Worm (Caenorhabditis elegans) whole organism, young adult: ENCODE data around the gene Y22D7AL.11.

Experiments used
- B0035.1 ChIP-seq: sonication (generic microtip); optimal IDR thresholded peaks from 2 replicates; lab custom pipeline; 2016; ENCODE audit warnings: missing genetic modification characterization, mild to moderate bottlenecking, missing compliant biosample characterization, missing genotype, missing genetic modification reagents
- B0336.3 ChIP-seq: fragments of 200-800 bp; sonication (Bioruptor generic); IDR thresholded peaks from 2 replicates; pipeline ENCODE4 v1.3.6; 2022; ENCODE audit warnings: missing genetic modification characterization, missing compliant biosample characterization
- C17E4.6 ChIP-seq: fragments of 200-800 bp; sonication (Bioruptor generic); IDR thresholded peaks from 2 replicates; pipeline ENCODE4 v1.3.6; 2022; ENCODE audit warnings: missing genetic modification reagents, missing genetic modification characterization, missing compliant biosample characterization
- D2030.7 ChIP-seq: fragments of 200-800 bp; sonication (Bioruptor generic); IDR thresholded peaks from 2 replicates; pipeline ENCODE4 v1.3.6; 2022; ENCODE audit warnings: missing genetic modification reagents, missing genetic modification characterization, missing compliant biosample characterization
- F10E7.11 ChIP-seq: sonication (generic microtip); optimal IDR thresholded peaks from 2 replicates; lab custom pipeline; 2017; ENCODE audit warnings: mild to moderate bottlenecking, missing genetic modification characterization, moderate library complexity, missing compliant biosample characterization
- F33H1.4 ChIP-seq: fragments of 200-800 bp; sonication (Bioruptor generic); IDR thresholded peaks from 2 replicates; pipeline ENCODE4 v1.3.6; 2022; ENCODE audit warnings: missing genetic modification reagents, missing genetic modification characterization, missing compliant biosample characterization
- F37B4.10 ChIP-seq: fragments of 200-800 bp; sonication (Bioruptor generic); IDR thresholded peaks from 2 replicates; pipeline ENCODE4 v1.3.6; 2022; ENCODE audit warnings: missing genetic modification characterization, missing compliant biosample characterization
- F39B2.1 ChIP-seq: fragments of 200-800 bp; sonication (Bioruptor generic); IDR thresholded peaks from 2 replicates; pipeline ENCODE4 v1.3.6; 2022; ENCODE audit warnings: missing genetic modification reagents, missing genetic modification characterization, missing compliant biosample characterization
- F55B11.4 ChIP-seq: sonication (generic microtip); optimal IDR thresholded peaks from 2 replicates; lab custom pipeline; 2016; ENCODE audit warnings: missing compliant biosample characterization, missing genetic modification characterization, borderline replicate concordance; ENCODE audit not compliant: insufficient read depth
- F57C9.4 ChIP-seq: sonication (generic microtip); optimal IDR thresholded peaks from 2 replicates; lab custom pipeline; 2017; ENCODE audit warnings: mild to moderate bottlenecking, missing genetic modification characterization, missing compliant biosample characterization
- Y53F4B.3 ChIP-seq: fragments of 200-800 bp; sonication (Bioruptor generic); IDR thresholded peaks from 2 replicates; pipeline ENCODE4 v1.3.6; 2022; ENCODE audit warnings: missing genetic modification reagents, missing genetic modification characterization, missing compliant biosample characterization
- Y56A3A.18 ChIP-seq: fragments of 200-800 bp; sonication (Bioruptor generic); IDR thresholded peaks from 2 replicates; pipeline ENCODE4 v1.3.6; 2022; ENCODE audit warnings: missing genetic modification reagents, missing genetic modification characterization, missing compliant biosample characterization
- Y95B8A.8 ChIP-seq: fragments of 200-800 bp; sonication (Bioruptor generic); IDR thresholded peaks from 2 replicates; pipeline ENCODE4 v1.3.6; 2022; ENCODE audit warnings: missing genetic modification reagents, missing genetic modification characterization, missing compliant biosample characterization
- ZK185.1 ChIP-seq: sonication (generic microtip); optimal IDR thresholded peaks from 2 replicates; lab custom pipeline; 2016; ENCODE audit warnings: mild to moderate bottlenecking, missing genetic modification characterization, missing compliant biosample characterization; ENCODE audit not compliant: poor library complexity, severe bottlenecking
- akir-1 ChIP-seq: fragments of 200-800 bp; sonication (Bioruptor generic); optimal IDR thresholded peaks from 2 replicates; lab custom pipeline; 2018; ENCODE audit warnings: mild to moderate bottlenecking, missing genetic modification characterization, moderate library complexity, missing compliant biosample characterization
- ama-1 ChIP-seq, 3 experiments: fragments of 150-350 bp in 1 of 3; sonication (generic microtip) in 2 of 3; optimal IDR thresholded peaks; 2 replicates each; lab custom pipeline; 2014 to 2018; ENCODE audit warnings: missing biosample characterization in 2 of 3, missing genetic modification characterization in 2 of 3, missing genetic modification reagents in 2 of 3
- attf-3 ChIP-seq: fragments of 200-800 bp; sonication (Bioruptor generic); conservative IDR thresholded peaks from 2 replicates; pipeline ENCODE4 v1.3.6; 2022; ENCODE audit warnings: missing genetic modification reagents, missing genetic modification characterization, missing compliant biosample characterization
- ceh-100 ChIP-seq: fragments of 200-800 bp; sonication (Bioruptor generic); IDR thresholded peaks from 2 replicates; pipeline ENCODE4 v1.3.6; 2022; ENCODE audit warnings: missing genetic modification reagents, missing genetic modification characterization, missing compliant biosample characterization
- ceh-79 ChIP-seq: sonication (generic microtip); optimal IDR thresholded peaks from 2 replicates; lab custom pipeline; 2017; ENCODE audit warnings: mild to moderate bottlenecking, missing genetic modification characterization, missing compliant biosample characterization
- ceh-91 ChIP-seq: fragments of 200-800 bp; sonication (Bioruptor generic); IDR thresholded peaks from 2 replicates; pipeline ENCODE4 v1.3.6; 2022; ENCODE audit warnings: missing genetic modification reagents, missing genetic modification characterization, missing compliant biosample characterization
- chd-7 ChIP-seq: sonication (generic microtip); optimal IDR thresholded peaks from 2 replicates; lab custom pipeline; 2016; ENCODE audit warnings: mild to moderate bottlenecking, missing genetic modification characterization, moderate library complexity, missing compliant biosample characterization
- die-1 ChIP-seq: sonication (generic microtip); optimal IDR thresholded peaks from 2 replicates; lab custom pipeline; 2016; ENCODE audit warnings: missing genotype, mild to moderate bottlenecking, missing genetic modification characterization, missing compliant biosample characterization
- dpff-1 ChIP-seq: sonication (generic microtip); optimal IDR thresholded peaks from 2 replicates; lab custom pipeline; 2017; ENCODE audit warnings: mild to moderate bottlenecking, missing genetic modification characterization, missing compliant biosample characterization
- dpl-1 ChIP-seq: fragments of 150-350 bp; optimal IDR thresholded peaks from 2 replicates; lab custom pipeline; 2014; ENCODE audit warnings: missing biosample characterization, missing genetic modification reagents, missing genetic modification characterization
- egrh-3 ChIP-seq: fragments of 200-800 bp; sonication (Bioruptor generic); IDR thresholded peaks from 2 replicates; pipeline ENCODE4 v1.3.6; 2022; ENCODE audit warnings: missing genetic modification reagents, missing genetic modification characterization, missing compliant biosample characterization
- ets-4 ChIP-seq: fragments of 200-800 bp; sonication (Bioruptor generic); optimal IDR thresholded peaks from 2 replicates; lab custom pipeline; 2018; ENCODE audit warnings: mild to moderate bottlenecking, missing genetic modification characterization, missing compliant biosample characterization
- fkh-3 ChIP-seq: sonication (generic microtip); optimal IDR thresholded peaks from 2 replicates; lab custom pipeline; 2016; ENCODE audit warnings: mild to moderate bottlenecking, missing genetic modification characterization, missing compliant biosample characterization
- him-1 ChIP-seq: sonication (generic microtip); optimal IDR thresholded peaks from 2 replicates; lab custom pipeline; 2016; ENCODE audit warnings: missing genotype, missing genetic modification reagents, missing genetic modification characterization, missing compliant biosample characterization
- hlh-26 ChIP-seq: fragments of 200-800 bp; sonication (Bioruptor generic); conservative IDR thresholded peaks from 2 replicates; pipeline ENCODE4 v1.3.6; 2022; ENCODE audit warnings: missing genetic modification reagents, missing genetic modification characterization, missing compliant biosample characterization
- let-526 ChIP-seq: fragments of 200-800 bp; sonication (Bioruptor generic); IDR thresholded peaks from 2 replicates; pipeline ENCODE4 v1.3.6; 2022; ENCODE audit warnings: missing genetic modification reagents, missing genetic modification characterization, missing compliant biosample characterization
- lin-54 ChIP-seq: fragments of 200-800 bp; sonication (Bioruptor generic); optimal IDR thresholded peaks from 2 replicates; lab custom pipeline; 2018; ENCODE audit warnings: mild to moderate bottlenecking, missing genetic modification characterization, missing compliant biosample characterization
- lsl-1 ChIP-seq: fragments of 200-800 bp; sonication (Bioruptor generic); optimal IDR thresholded peaks from 2 replicates; lab custom pipeline; 2018; ENCODE audit warnings: mild to moderate bottlenecking, missing genetic modification characterization, moderate library complexity, missing compliant biosample characterization
- lsy-27 ChIP-seq: sonication (generic microtip); optimal IDR thresholded peaks from 2 replicates; lab custom pipeline; 2017; ENCODE audit warnings: missing genetic modification characterization, mild to moderate bottlenecking, missing compliant biosample characterization, antibody characterized with exemption, missing genotype, borderline replicate concordance; ENCODE audit not compliant: insufficient read depth
- mel-28 ChIP-seq: sonication (generic microtip); optimal IDR thresholded peaks from 2 replicates; lab custom pipeline; 2016; ENCODE audit warnings: borderline replicate concordance, mild to moderate bottlenecking, missing genetic modification characterization, missing compliant biosample characterization
- mes-4 ChIP-seq: sonication (generic microtip); optimal IDR thresholded peaks from 2 replicates; lab custom pipeline; 2016; ENCODE audit warnings: missing genotype, missing genetic modification characterization, missing compliant biosample characterization
- mxl-1 ChIP-seq: sonication (generic microtip); optimal IDR thresholded peaks from 2 replicates; lab custom pipeline; 2016; ENCODE audit warnings: missing genetic modification characterization, missing compliant biosample characterization
- nfyb-1 ChIP-seq: fragments of 200-800 bp; sonication (Bioruptor generic); IDR thresholded peaks from 2 replicates; pipeline ENCODE4 v1.3.6; 2022; ENCODE audit warnings: missing genetic modification reagents, missing genetic modification characterization, missing compliant biosample characterization
- nhr-80 ChIP-seq: sonication (generic microtip); optimal IDR thresholded peaks from 2 replicates; lab custom pipeline; 2016; ENCODE audit warnings: missing genetic modification characterization, missing compliant biosample characterization
- nhr-90 ChIP-seq: sonication (generic microtip); optimal IDR thresholded peaks from 2 replicates; lab custom pipeline; 2016; ENCODE audit warnings: missing genotype, mild to moderate bottlenecking, missing genetic modification characterization, missing compliant biosample characterization
- pbrm-1 ChIP-seq: fragments of 200-800 bp; sonication (Bioruptor generic); IDR thresholded peaks from 2 replicates; pipeline ENCODE4 v1.3.6; 2022; ENCODE audit warnings: missing genetic modification reagents, missing genetic modification characterization, missing compliant biosample characterization
- rec-8 ChIP-seq, 2 experiments: sonication (generic microtip); optimal IDR thresholded peaks; 2 replicates each; lab custom pipeline; 2016; ENCODE audit warnings: mild to moderate bottlenecking in 2 of 2, missing genetic modification characterization in 2 of 2, missing genetic modification reagents in 2 of 2, missing genotype in 2 of 2, missing biosample characterization in 1 of 2, missing compliant biosample characterization in 1 of 2, moderate library complexity in 1 of 2
- sea-2 ChIP-seq: fragments of 200-800 bp; sonication (Bioruptor generic); IDR thresholded peaks from 2 replicates; pipeline ENCODE4 v1.3.6; 2022; ENCODE audit warnings: missing genetic modification characterization, missing compliant biosample characterization
- tbx-9 ChIP-seq: sonication (generic microtip); optimal IDR thresholded peaks from 2 replicates; lab custom pipeline; 2016; ENCODE audit warnings: borderline replicate concordance, missing genetic modification characterization, inconsistent platforms, missing compliant biosample characterization
- tlf-1 ChIP-seq: fragments of 200-800 bp; sonication (Bioruptor generic); optimal IDR thresholded peaks from 2 replicates; lab custom pipeline; 2018; ENCODE audit warnings: mild to moderate bottlenecking, missing genetic modification characterization, missing compliant biosample characterization
- unc-62 ChIP-seq: fragments of 150-350 bp; optimal IDR thresholded peaks from 2 replicates; lab custom pipeline; 2014; ENCODE audit warnings: missing biosample characterization, missing genetic modification reagents, missing genetic modification characterization
- ztf-18 ChIP-seq: sonication (generic microtip); optimal IDR thresholded peaks from 2 replicates; lab custom pipeline; 2016; ENCODE audit warnings: missing genotype, mild to moderate bottlenecking, missing genetic modification characterization, missing compliant biosample characterization

Gene Y22D7AL.11

ce11 chrIII:1616245-1617026 is 17.7 kb downstream of the Y22D7AL.11 start (continued):
- TF ChIP-seq B0035.1 (tag; lab: Kevin White, UChicago) = peak; percentile 44
- TF ChIP-seq die-1 (tag; lab: Kevin White, UChicago) = peak; percentile 26
- no peak for TF ChIP-seq F37B4.10 (GFP tag; lab: Robert Waterston, UW)
- TF ChIP-seq ZK185.1 = no peak
- peak; percentile 56; the same call in 1 of the 2 replicates for TF ChIP-seq Y95B8A.8 (GFP tag; lab: Robert Waterston, UW)
- no peak for TF ChIP-seq F55B11.4 (tag; lab: Kevin White, UChicago)
- peak; percentile 83 for TF ChIP-seq fkh-3 (tag; lab: Kevin White, UChicago)
- no peak for TF ChIP-seq mes-4 (tag; lab: Kevin White, UChicago)
- peak; percentile 93 for TF ChIP-seq F10E7.11 (tag; lab: Kevin White, UChicago)
- TF ChIP-seq ceh-79 (tag; lab: Kevin White, UChicago) = peak; percentile 63
- no peak for TF ChIP-seq attf-3 (GFP tag; lab: Robert Waterston, UW)
- no peak for TF ChIP-seq mel-28
- peak; percentile 87 for TF ChIP-seq lin-54
- peak; percentile 74 for TF ChIP-seq tlf-1 (GFP tag; lab: Kevin White, UChicago)
- TF ChIP-seq sea-2 (GFP tag; lab: Robert Waterston, UW) = no peak
- no peak for TF ChIP-seq ceh-91
- TF ChIP-seq rec-8 (tag; optimal IDR thresholded peaks at IDR 0.05; lab: Kevin White, UChicago) = peak in 1 of 2 experiments; percentile 41
- TF ChIP-seq ceh-100 (GFP tag; lab: Robert Waterston, UW) = peak; percentile 50; the same call in 1 of the 2 replicates
- TF ChIP-seq ets-4 (GFP tag; lab: Kevin White, UChicago) = no peak
- peak; percentile 55 for TF ChIP-seq lsl-1 (GFP tag; lab: Kevin White, UChicago)
- no peak for TF ChIP-seq unc-62 (GFP tag; lab: Kevin White, UChicago)
- no peak for TF ChIP-seq Y53F4B.3 (GFP tag; lab: Robert Waterston, UW)
- TF ChIP-seq F39B2.1 (GFP tag; lab: Robert Waterston, UW) = no peak; the same call in 1 of the 2 replicates
- peak; percentile 96 for TF ChIP-seq nfyb-1 (GFP tag; lab: Robert Waterston, UW)
- TF ChIP-seq Y56A3A.18 (GFP tag; lab: Robert Waterston, UW) = 0 out of 2 replicates have a peak, but pooled peaks have one; percentile 29
- peak; percentile 92 for TF ChIP-seq dpff-1
- peak; percentile 48 for TF ChIP-seq mxl-1 (tag; lab: Kevin White, UChicago)
- TF ChIP-seq ama-1 (optimal IDR thresholded peaks at IDR 0.05; lab: Kevin White, UChicago) = peak; percentile 94
- no peak for TF ChIP-seq ama-1 (GFP tag; optimal IDR thresholded peaks at IDR 0.05; lab: Kevin White, UChicago)
- peak; percentile 90 for TF ChIP-seq B0336.3
- TF ChIP-seq D2030.7 (GFP tag; lab: Robert Waterston, UW) = peak; percentile 38; the same call in 1 of the 2 replicates
- no peak for TF ChIP-seq egrh-3
- no peak for TF ChIP-seq nhr-80 (tag; lab: Kevin White, UChicago)
- TF ChIP-seq akir-1 (GFP tag; lab: Kevin White, UChicago) = no peak
- TF ChIP-seq pbrm-1 (GFP tag; lab: Robert Waterston, UW) = peak; percentile 53; the same call in 1 of the 2 replicates
- TF ChIP-seq F57C9.4 (tag; lab: Kevin White, UChicago) = peak; percentile 90
- TF ChIP-seq tbx-9 (tag; lab: Kevin White, UChicago) = peak; percentile 37
- TF ChIP-seq let-526 (GFP tag; lab: Robert Waterston, UW) = 0 out of 2 replicates have a peak, but pooled peaks have one; percentile 13
- TF ChIP-seq chd-7 (tag; lab: Kevin White, UChicago) = peak; percentile 89
- TF ChIP-seq hlh-26 (GFP tag; lab: Robert Waterston, UW) = no peak
- TF ChIP-seq C17E4.6 (GFP tag; lab: Robert Waterston, UW) = 0 out of 2 replicates have a peak, but pooled peaks have one; percentile 17
- TF ChIP-seq nhr-90 (tag; lab: Kevin White, UChicago) = peak; percentile 64
- TF ChIP-seq him-1 (tag; lab: Kevin White, UChicago) = no peak
- TF ChIP-seq dpl-1 = peak; percentile 36
- no peak for TF ChIP-seq F33H1.4 (GFP tag; lab: Robert Waterston, UW)
- peak; percentile 40 for TF ChIP-seq ztf-18 (tag; lab: Kevin White, UChicago)
- TF ChIP-seq lsy-27 (tag; lab: Kevin White, UChicago) = no peak
